Worm (Caenorhabditis elegans): ENCODE results near the gene srx-85.

DNA sequence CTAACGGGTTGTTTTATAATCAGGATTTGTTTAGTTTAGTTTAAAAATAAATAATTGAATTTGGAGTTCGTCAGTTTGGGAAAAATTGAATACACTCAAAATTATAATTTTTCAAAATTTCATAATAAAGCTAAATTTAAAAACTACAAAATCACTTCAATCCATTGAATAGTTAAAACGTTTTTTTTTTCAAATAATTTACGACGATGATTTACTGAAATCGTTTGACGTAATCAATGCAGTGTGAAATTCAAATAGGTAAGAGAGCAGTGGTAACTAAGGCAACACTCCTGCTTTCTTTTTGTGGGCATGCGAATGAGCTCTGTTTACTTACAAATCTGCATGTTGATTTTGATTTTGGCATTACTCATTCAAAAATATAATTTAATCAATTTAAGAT is 7.3 kb upstream of the srx-85 start, which contains the start of gene F38B7.10:
- TF ChIP-seq ama-1 (optimal IDR thresholded peaks at IDR 0.05), result no peak
- no peak for TF ChIP-seq flt-1 (GFP tag; IDR thresholded peaks at IDR 0.05)
- TF ChIP-seq hnd-1 (tag; optimal IDR thresholded peaks at IDR 0.05), result no peak
- TF ChIP-seq F13C5.2 (tag; optimal IDR thresholded peaks at IDR 0.05), result no peak
- TF ChIP-seq ets-7 (tag; optimal IDR thresholded peaks at IDR 0.05), result no peak
- no peak for TF ChIP-seq aly-1 (tag; optimal IDR thresholded peaks at IDR 0.05)
- no peak for TF ChIP-seq B0310.2 (tag; optimal IDR thresholded peaks at IDR 0.05)
- TF ChIP-seq hmbx-1 (tag; optimal IDR thresholded peaks at IDR 0.05), result no peak
- TF ChIP-seq ceh-13 (GFP tag; optimal IDR thresholded peaks at IDR 0.05), result no peak
- TF ChIP-seq sea-1 (GFP tag; conservative IDR thresholded peaks at IDR 0.05), result no peak
- TF ChIP-seq tbx-37 (GFP tag; conservative IDR thresholded peaks at IDR 0.05), result no peak
- TF ChIP-seq tbx-11 (GFP tag; IDR thresholded peaks at IDR 0.05), result no peak
- no peak for TF ChIP-seq hmg-4 (GFP tag; optimal IDR thresholded peaks at IDR 0.05)

Measured in whole organism, early embryonic.